Worm (Caenorhabditis elegans): Measurements from ENCODE around the gene clc-22.

ce11 chrII:3965665-3966416 lies 30.0 kb downstream of the clc-22 start:
- TF ChIP-seq Y22D7AL.16 (tag; optimal IDR thresholded peaks at IDR 0.05) (no peak), fkh-10 (GFP tag; optimal IDR thresholded peaks at IDR 0.05) (no peak), npax-4 (tag; optimal IDR thresholded peaks at IDR 0.05) (no peak), unc-86 (tag; optimal IDR thresholded peaks at IDR 0.05) (no peak), dmd-4 (tag; optimal IDR thresholded peaks at IDR 0.05; ENCODE audit: borderline replicate concordance) (no peak), elt-4 (tag; optimal IDR thresholded peaks at IDR 0.05) (no peak), sox-4 (tag; optimal IDR thresholded peaks at IDR 0.05) (no peak), nhr-11 (tag; optimal IDR thresholded peaks at IDR 0.05) (no peak), tbx-2 (tag; optimal IDR thresholded peaks at IDR 0.05) (no peak)
